Worm (Caenorhabditis elegans) whole organism, young adult: ENCODE data around the gene srw-22.

Source experiments
- B0261.1 ChIP-seq: sonication (generic microtip); optimal IDR thresholded peaks from 2 replicates; lab custom pipeline; 2016; ENCODE audit warnings: mild to moderate bottlenecking, missing genetic modification characterization, moderate library complexity, missing compliant biosample characterization
- F37B4.10 ChIP-seq: fragments of 200-800 bp; sonication (Bioruptor generic); IDR thresholded peaks from 2 replicates; pipeline ENCODE4 v1.3.6; 2022; ENCODE audit warnings: missing genetic modification characterization, missing compliant biosample characterization
- aptf-2 ChIP-seq: fragments of 200-800 bp; sonication (Bioruptor generic); conservative IDR thresholded peaks from 2 replicates; pipeline ENCODE4 v1.3.6; 2022; ENCODE audit warnings: missing genetic modification reagents, missing genetic modification characterization, missing compliant biosample characterization
- chd-7 ChIP-seq: sonication (generic microtip); optimal IDR thresholded peaks from 2 replicates; lab custom pipeline; 2016; ENCODE audit warnings: mild to moderate bottlenecking, missing genetic modification characterization, moderate library complexity, missing compliant biosample characterization
- egl-44 ChIP-seq: fragments of 200-800 bp; sonication (Bioruptor generic); IDR thresholded peaks from 2 replicates; pipeline ENCODE4 v1.3.6; 2022; ENCODE audit warnings: missing genetic modification reagents, missing genetic modification characterization, missing compliant biosample characterization
- madf-3 ChIP-seq: fragments of 200-800 bp; sonication (Bioruptor generic); IDR thresholded peaks from 2 replicates; pipeline ENCODE4 v1.3.6; 2022; ENCODE audit warnings: missing genetic modification reagents, missing genetic modification characterization, missing compliant biosample characterization
- nfyb-1 ChIP-seq: fragments of 200-800 bp; sonication (Bioruptor generic); IDR thresholded peaks from 2 replicates; pipeline ENCODE4 v1.3.6; 2022; ENCODE audit warnings: missing genetic modification reagents, missing genetic modification characterization, missing compliant biosample characterization
- pha-4 ChIP-seq: fragments of 150-350 bp; sonication (generic microtip); optimal IDR thresholded peaks from 2 replicates; lab custom pipeline; 2014; ENCODE audit warnings: missing biosample characterization, missing genetic modification reagents, missing genetic modification characterization
- rec-8 ChIP-seq, 2 experiments: sonication (generic microtip); optimal IDR thresholded peaks; 2 replicates each; lab custom pipeline; 2016; ENCODE audit warnings: mild to moderate bottlenecking in 2 of 2, missing genetic modification characterization in 2 of 2, missing genetic modification reagents in 2 of 2, missing genotype in 2 of 2, missing biosample characterization in 1 of 2, missing compliant biosample characterization in 1 of 2, moderate library complexity in 1 of 2
- tlf-1 ChIP-seq: fragments of 200-800 bp; sonication (Bioruptor generic); optimal IDR thresholded peaks from 2 replicates; lab custom pipeline; 2018; ENCODE audit warnings: mild to moderate bottlenecking, missing genetic modification characterization, missing compliant biosample characterization
- ztf-22 ChIP-seq: fragments of 200-800 bp; sonication (Bioruptor generic); optimal IDR thresholded peaks from 2 replicates; lab custom pipeline; 2018; ENCODE audit warnings: mild to moderate bottlenecking, missing genetic modification characterization, moderate library complexity, missing compliant biosample characterization

- no peak for TF ChIP-seq B0261.1 (tag; lab: Kevin White, UChicago)
- no peak for TF ChIP-seq chd-7 (tag; lab: Kevin White, UChicago)
- no peak for TF ChIP-seq egl-44 (GFP tag; lab: Robert Waterston, UW)
- no peak for TF ChIP-seq aptf-2 (GFP tag; lab: Robert Waterston, UW)
- TF ChIP-seq rec-8 (tag; optimal IDR thresholded peaks at IDR 0.05; lab: Kevin White, UChicago), result no peak
- TF ChIP-seq ztf-22 (GFP tag; lab: Kevin White, UChicago), result no peak
- no peak for TF ChIP-seq madf-3 (GFP tag; lab: Robert Waterston, UW)
- TF ChIP-seq nfyb-1 (GFP tag; lab: Robert Waterston, UW), result no peak
- no peak for TF ChIP-seq tlf-1 (GFP tag; lab: Kevin White, UChicago)
- no peak for TF ChIP-seq F37B4.10 (GFP tag; lab: Robert Waterston, UW)
- TF ChIP-seq pha-4 (tag; lab: Kevin White, UChicago), result no peak
Observed at ce11 chrV:15253529-15253928, 14.9 kb upstream of the srw-22 start, which contains the start of gene srbc-75.
